Fruit fly (Drosophila melanogaster) whole organism, pupa: ENCODE data around the gene CG15544.

Experiments used
- CG32121 ChIP-seq: fragments of 200-800 bp; sonication (Bioruptor generic); IDR thresholded peaks from 2 replicates; pipeline ENCODE4 v1.3.6; 2022; ENCODE audit warnings: missing biosample characterization, missing genetic modification characterization
- CG9948 ChIP-seq: fragments of 200-800 bp; sonication (Bioruptor generic); optimal IDR thresholded peaks from 2 replicates; lab custom pipeline; 2018; ENCODE audit warnings: missing biosample characterization, mild to moderate bottlenecking, missing genetic modification characterization, moderate library complexity
- EcR ChIP-seq: fragments of 200-800 bp; sonication (Bioruptor generic); optimal IDR thresholded peaks from 3 replicates; lab custom pipeline; 2019; ENCODE audit warnings: missing biosample characterization, missing genetic modification characterization, mild to moderate bottlenecking, moderate library complexity, missing genetic modification reagents
- Pif1A ChIP-seq: fragments of 200-800 bp; sonication (Bioruptor generic); optimal IDR thresholded peaks from 3 replicates; lab custom pipeline; 2016; ENCODE audit warnings: missing biosample characterization, missing genetic modification characterization
- fd96Ca ChIP-seq: fragments of 200-800 bp; sonication (Bioruptor generic); IDR thresholded peaks from 3 replicates; pipeline ENCODE4 v1.3.6; 2022; ENCODE audit warnings: missing biosample characterization, missing genetic modification characterization
- rn ChIP-seq: fragments of 200-800 bp; sonication (Bioruptor generic); IDR thresholded peaks from 2 replicates; pipeline ENCODE4 v1.3.6; 2022; ENCODE audit warnings: missing biosample characterization, missing genetic modification characterization

- TF ChIP-seq Pif1A (GFP tag; lab: Kevin White, UChicago), result no peak
- TF ChIP-seq CG9948 (tag; lab: Kevin White, UChicago), result no peak
- peak; percentile 62 for TF ChIP-seq EcR (GFP tag; lab: Kevin White, UChicago)
- no peak for TF ChIP-seq CG32121 (GFP tag; lab: Robert Waterston, UW)
- no peak for TF ChIP-seq rn (GFP tag; lab: Robert Waterston, UW)
- TF ChIP-seq fd96Ca (GFP tag; lab: Robert Waterston, UW), result no peak
Observed at dm6 chr3R:30840741-30841140, 13.1 kb downstream of the CG15544 start.
